Worm (Caenorhabditis elegans) whole organism, early embryonic: ENCODE results near the gene T04C12.11.

Source experiments
- B0310.2 ChIP-seq: sonication (generic microtip); optimal IDR thresholded peaks from 2 replicates; lab custom pipeline; 2016; ENCODE audit warnings: mild to moderate bottlenecking, missing genetic modification characterization, missing compliant biosample characterization
- F13C5.2 ChIP-seq: sonication (generic microtip); optimal IDR thresholded peaks from 2 replicates; lab custom pipeline; 2017; ENCODE audit warnings: mild to moderate bottlenecking, missing genetic modification characterization, inconsistent platforms, missing compliant biosample characterization
- aly-1 ChIP-seq: sonication (generic microtip); optimal IDR thresholded peaks from 2 replicates; lab custom pipeline; 2016; ENCODE audit warnings: missing genetic modification characterization, missing compliant biosample characterization
- ama-1 ChIP-seq: fragments of 150-350 bp; optimal IDR thresholded peaks from 2 replicates; lab custom pipeline; 2014
- ceh-13 ChIP-seq: fragments of 200-800 bp; sonication (Bioruptor generic); optimal IDR thresholded peaks from 2 replicates; lab custom pipeline; 2018; ENCODE audit warnings: mild to moderate bottlenecking, missing genetic modification characterization, missing compliant biosample characterization
- ceh-36 ChIP-seq: sonication (generic microtip); optimal IDR thresholded peaks from 2 replicates; lab custom pipeline; 2016; ENCODE audit warnings: missing genetic modification characterization, inconsistent platforms, missing compliant biosample characterization
- ets-7 ChIP-seq: sonication (generic microtip); optimal IDR thresholded peaks from 2 replicates; lab custom pipeline; 2016; ENCODE audit warnings: missing genotype, missing genetic modification characterization, missing compliant biosample characterization
- flt-1 ChIP-seq: fragments of 200-800 bp; sonication (Bioruptor generic); IDR thresholded peaks from 2 replicates; pipeline ENCODE4 v1.3.6; 2022; ENCODE audit warnings: missing genetic modification characterization, missing compliant biosample characterization
- hmbx-1 ChIP-seq: sonication (generic microtip); optimal IDR thresholded peaks from 2 replicates; lab custom pipeline; 2016; ENCODE audit warnings: mild to moderate bottlenecking, missing genetic modification characterization, missing compliant biosample characterization
- hmg-4 ChIP-seq: fragments of 200-800 bp; sonication (Bioruptor generic); optimal IDR thresholded peaks from 2 replicates; lab custom pipeline; 2018; ENCODE audit warnings: mild to moderate bottlenecking, missing genetic modification characterization, missing compliant biosample characterization
- hnd-1 ChIP-seq: sonication (generic microtip); optimal IDR thresholded peaks from 2 replicates; lab custom pipeline; 2016; ENCODE audit warnings: missing genetic modification characterization, missing compliant biosample characterization
- pes-1 ChIP-seq: fragments of 200-800 bp; sonication (Bioruptor generic); IDR thresholded peaks from 2 replicates; pipeline ENCODE4 v1.3.6; 2022; ENCODE audit warnings: missing genetic modification reagents, missing genetic modification characterization, missing compliant biosample characterization
- scrt-1 ChIP-seq: fragments of 200-800 bp; sonication (Bioruptor generic); IDR thresholded peaks from 2 replicates; pipeline ENCODE4 v1.3.6; 2022; ENCODE audit warnings: missing genetic modification characterization, missing compliant biosample characterization
- sea-1 ChIP-seq: fragments of 200-800 bp; sonication (Bioruptor generic); conservative IDR thresholded peaks from 2 replicates; pipeline ENCODE4 v1.3.6; 2022; ENCODE audit warnings: missing genetic modification characterization, missing compliant biosample characterization
- tbx-11 ChIP-seq: fragments of 200-800 bp; sonication (Bioruptor generic); IDR thresholded peaks from 2 replicates; pipeline ENCODE4 v1.3.6; 2022; ENCODE audit warnings: missing genetic modification characterization, missing compliant biosample characterization
- tbx-37 ChIP-seq: fragments of 200-800 bp; sonication (Bioruptor generic); conservative IDR thresholded peaks from 2 replicates; pipeline ENCODE4 v1.3.6; 2022; ENCODE audit warnings: missing genetic modification reagents, missing genetic modification characterization, missing compliant biosample characterization
- tra-4 ChIP-seq: sonication (generic microtip); optimal IDR thresholded peaks from 2 replicates; lab custom pipeline; 2017; ENCODE audit warnings: missing genetic modification characterization, missing compliant biosample characterization

T04C12.11 gene

DNA sequence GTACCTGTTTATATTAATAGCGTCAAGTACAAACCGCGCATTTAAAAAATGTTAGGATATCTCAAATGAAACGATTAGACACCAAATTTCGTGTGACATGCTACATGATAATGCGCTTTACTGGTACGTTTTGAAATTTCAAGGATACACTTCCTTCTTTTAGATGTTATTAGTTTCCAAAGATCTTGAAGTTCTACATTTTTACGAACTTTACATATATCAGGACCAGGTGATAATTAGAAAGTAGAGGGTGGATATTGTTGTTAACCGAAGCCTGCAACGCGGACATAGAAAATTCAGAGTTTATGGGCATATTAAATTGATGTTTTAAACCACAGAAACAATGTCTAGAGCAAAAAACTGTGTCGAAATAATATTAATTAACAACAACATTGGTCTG lies 46.9 kb downstream of the T04C12.11 start:
- no peak for TF ChIP-seq hmbx-1
- no peak for TF ChIP-seq tbx-37 (GFP tag; lab: Robert Waterston, UW)
- TF ChIP-seq hmg-4 (GFP tag; lab: Kevin White, UChicago), result no peak
- no peak for TF ChIP-seq ama-1 (lab: Kevin White, UChicago)
- TF ChIP-seq tra-4, result no peak
- no peak for TF ChIP-seq B0310.2 (tag; lab: Kevin White, UChicago)
- TF ChIP-seq pes-1 (GFP tag; lab: Robert Waterston, UW), result no peak
- TF ChIP-seq tbx-11, result no peak
- TF ChIP-seq sea-1 (GFP tag; lab: Robert Waterston, UW), result no peak
- TF ChIP-seq ets-7 (tag; lab: Kevin White, UChicago), result no peak

DNA sequence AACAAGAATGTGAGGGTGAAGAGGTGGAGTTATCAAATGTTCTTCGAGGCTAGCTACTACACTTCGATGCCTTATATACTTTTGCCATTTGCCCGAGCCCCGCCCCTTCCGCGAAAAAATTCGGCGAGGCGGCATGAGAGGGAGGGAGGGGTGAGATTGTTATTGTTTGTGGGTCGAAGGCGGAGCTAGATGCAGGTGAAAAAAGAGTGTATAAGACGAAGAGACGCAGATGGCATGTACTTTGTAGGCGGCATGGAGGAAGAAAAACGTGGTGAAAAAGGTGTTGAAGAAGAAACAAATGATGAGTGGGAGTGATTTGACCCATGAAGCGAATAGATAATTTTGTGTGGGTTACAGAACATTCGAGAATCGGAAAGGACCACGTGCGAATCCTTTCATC lies 47.7 kb downstream of the T04C12.11 start, which contains the start of gene C13G3.1:
Gene C13G3.1 (minus strand): TSS at position 47 of the 400 bp plus-strand sequence.
- TF ChIP-seq hmg-4 (GFP tag; lab: Kevin White, UChicago), result no peak
- TF ChIP-seq scrt-1 (GFP tag; lab: Robert Waterston, UW), result no peak
- TF ChIP-seq tra-4, result no peak
- TF ChIP-seq hnd-1, result no peak
- TF ChIP-seq B0310.2 (tag; lab: Kevin White, UChicago), result no peak
- TF ChIP-seq flt-1 (GFP tag; lab: Robert Waterston, UW), result no peak
- no peak for TF ChIP-seq ceh-13 (GFP tag; lab: Kevin White, UChicago)
- TF ChIP-seq ets-7 (tag; lab: Kevin White, UChicago), result no peak
- TF ChIP-seq tbx-37 (GFP tag; lab: Robert Waterston, UW), result no peak
- TF ChIP-seq hmbx-1, result no peak
- no peak for TF ChIP-seq pes-1 (GFP tag; lab: Robert Waterston, UW)
- no peak for TF ChIP-seq tbx-11
- TF ChIP-seq ama-1 (lab: Kevin White, UChicago), result no peak
- TF ChIP-seq F13C5.2 (tag; lab: Kevin White, UChicago), result no peak
- no peak for TF ChIP-seq ceh-36 (tag; lab: Kevin White, UChicago)
- TF ChIP-seq aly-1, result no peak
- TF ChIP-seq sea-1 (GFP tag; lab: Robert Waterston, UW), result no peak

DNA sequence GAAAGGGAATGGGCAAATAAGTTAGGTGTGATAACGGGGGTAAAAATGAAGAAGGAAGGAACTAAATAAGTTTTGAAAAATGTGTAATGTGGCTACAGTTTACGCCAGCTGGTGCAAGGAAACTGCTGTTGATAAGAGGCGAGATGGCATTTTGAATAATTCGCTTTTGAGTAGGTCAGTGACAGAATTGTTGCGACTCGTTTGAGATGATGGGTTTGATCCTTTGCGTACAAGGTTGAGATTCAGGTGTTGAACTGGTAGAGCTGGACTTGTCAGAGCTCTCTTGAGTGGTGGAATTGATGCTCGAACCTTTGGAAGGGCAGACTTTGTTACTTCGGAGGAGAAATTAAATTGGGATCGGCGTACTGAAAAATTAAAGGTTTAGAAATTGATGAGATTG lies 48.3 kb downstream of the T04C12.11 start:
- no peak for TF ChIP-seq ama-1 (lab: Kevin White, UChicago)

DNA sequence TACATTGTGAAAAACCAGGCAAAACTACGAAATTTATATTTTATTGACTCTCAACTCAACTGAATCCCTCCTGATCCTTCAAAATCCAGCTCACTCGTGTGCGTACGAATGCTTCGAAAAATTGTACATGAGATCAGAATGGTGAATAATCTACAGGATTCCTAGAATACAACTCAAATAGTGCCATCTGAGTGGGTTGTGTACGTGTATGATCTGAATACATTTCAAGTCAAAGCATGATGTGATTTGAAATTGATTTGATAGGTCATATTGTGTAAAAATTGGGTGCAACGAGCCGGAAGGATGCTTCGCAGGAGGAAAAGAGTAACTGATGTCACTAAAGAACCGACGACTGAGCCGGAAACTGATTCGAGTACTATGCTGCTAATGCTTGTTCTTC lies 49.3 kb downstream of the T04C12.11 start:
- TF ChIP-seq hnd-1, result no peak
- no peak for TF ChIP-seq flt-1 (GFP tag; lab: Robert Waterston, UW)
- no peak for TF ChIP-seq scrt-1 (GFP tag; lab: Robert Waterston, UW)
- TF ChIP-seq tbx-37 (GFP tag; lab: Robert Waterston, UW), result no peak
- no peak for TF ChIP-seq sea-1 (GFP tag; lab: Robert Waterston, UW)
- no peak for TF ChIP-seq ets-7 (tag; lab: Kevin White, UChicago)
- no peak for TF ChIP-seq hmbx-1
- TF ChIP-seq B0310.2 (tag; lab: Kevin White, UChicago), result no peak
- no peak for TF ChIP-seq ceh-13 (GFP tag; lab: Kevin White, UChicago)
- no peak for TF ChIP-seq ceh-36 (tag; lab: Kevin White, UChicago)
- TF ChIP-seq pes-1 (GFP tag; lab: Robert Waterston, UW), result no peak
- TF ChIP-seq F13C5.2 (tag; lab: Kevin White, UChicago), result no peak
- TF ChIP-seq aly-1, result no peak
- TF ChIP-seq tra-4, result no peak
- no peak for TF ChIP-seq tbx-11
- TF ChIP-seq ama-1 (lab: Kevin White, UChicago), result no peak
- TF ChIP-seq hmg-4 (GFP tag; lab: Kevin White, UChicago), result no peak
